Fruit fly (Drosophila melanogaster) whole organism, embryonic: ENCODE data around the gene CG10317.

Experiments used
- Adf1 ChIP-seq: fragments of 200-800 bp; sonication (Bioruptor generic); IDR thresholded peaks from 2 replicates; pipeline ENCODE4 v1.3.6; 2022; ENCODE audit warnings: missing biosample characterization, missing genetic modification characterization
- Asciz ChIP-seq: fragments of 200-800 bp; sonication (Bioruptor generic); optimal IDR thresholded peaks from 2 replicates; lab custom pipeline; 2017; ENCODE audit warnings: missing biosample characterization, mild to moderate bottlenecking, missing genetic modification characterization, missing genetic modification reagents
- Atf6 ChIP-seq: fragments of 200-800 bp; sonication (Bioruptor generic); IDR thresholded peaks from 2 replicates; pipeline ENCODE4 v1.3.6; 2022; ENCODE audit warnings: missing biosample characterization, missing genetic modification characterization
- CG10366 ChIP-seq: fragments of 200-800 bp; sonication (Bioruptor generic); IDR thresholded peaks from 2 replicates; pipeline ENCODE4 v1.3.6; 2022; ENCODE audit warnings: missing biosample characterization, missing genetic modification characterization
- CG10431 ChIP-seq: fragments of 200-800 bp; sonication (Bioruptor generic); optimal IDR thresholded peaks from 3 replicates; lab custom pipeline; 2018; ENCODE audit warnings: missing biosample characterization, mild to moderate bottlenecking, missing genetic modification characterization
- CG10565 ChIP-seq: fragments of 200-800 bp; sonication (Bioruptor generic); optimal IDR thresholded peaks from 3 replicates; lab custom pipeline; 2016; ENCODE audit warnings: missing biosample characterization, mild to moderate bottlenecking, missing genetic modification characterization
- CG11093 ChIP-seq: fragments of 200-800 bp; sonication (Bioruptor generic); IDR thresholded peaks from 3 replicates; pipeline ENCODE4 v1.3.6; 2022; ENCODE audit warnings: missing biosample characterization, missing genetic modification characterization
- CG11456 ChIP-seq: fragments of 200-800 bp; sonication (Bioruptor generic); IDR thresholded peaks from 3 replicates; pipeline ENCODE4 v1.3.6; 2022; ENCODE audit warnings: missing biosample characterization, missing genetic modification characterization
- CG11723 ChIP-seq: fragments of 200-800 bp; sonication (Bioruptor generic); optimal IDR thresholded peaks from 2 replicates; lab custom pipeline; 2017; ENCODE audit warnings: missing biosample characterization, mild to moderate bottlenecking, missing genetic modification characterization
- CG12104 ChIP-seq: fragments of 200-800 bp; sonication (Bioruptor generic); optimal IDR thresholded peaks from 3 replicates; lab custom pipeline; 2016; ENCODE audit warnings: missing biosample characterization, missing genetic modification characterization
- CG1529 ChIP-seq: fragments of 200-800 bp; sonication (Bioruptor generic); optimal IDR thresholded peaks from 3 replicates; lab custom pipeline; 2018; ENCODE audit warnings: missing biosample characterization, missing genetic modification characterization
- CG15479 ChIP-seq: fragments of 200-800 bp; sonication (Bioruptor generic); optimal IDR thresholded peaks from 3 replicates; lab custom pipeline; 2019; ENCODE audit warnings: missing biosample characterization, mild to moderate bottlenecking, missing genetic modification characterization, moderate library complexity
- CG18476 ChIP-seq: fragments of 200-800 bp; sonication (Bioruptor generic); optimal IDR thresholded peaks from 2 replicates; lab custom pipeline; 2016; ENCODE audit warnings: missing biosample characterization, mild to moderate bottlenecking, missing genetic modification characterization
- CG2712 ChIP-seq: fragments of 200-800 bp; optimal IDR thresholded peaks from 3 replicates; lab custom pipeline; 2019; ENCODE audit warnings: missing biosample characterization, mild to moderate bottlenecking, missing genetic modification characterization, moderate library complexity
- CG2875 ChIP-seq: fragments of 200-800 bp; sonication (Bioruptor generic); optimal IDR thresholded peaks from 2 replicates; lab custom pipeline; 2017; ENCODE audit warnings: missing biosample characterization, mild to moderate bottlenecking, missing genetic modification characterization, missing genetic modification reagents
- CG3726 ChIP-seq: fragments of 200-800 bp; sonication (Bioruptor generic); IDR thresholded peaks from 3 replicates; pipeline ENCODE4, ENCODE4 v1.3.6; 2022; ENCODE audit warnings: missing biosample characterization, missing genetic modification characterization
- CG4707 ChIP-seq: fragments of 200-800 bp; sonication (Bioruptor generic); optimal IDR thresholded peaks from 2 replicates; lab custom pipeline; 2018; ENCODE audit warnings: missing biosample characterization, mild to moderate bottlenecking, missing genetic modification characterization, moderate library complexity
- CG6813 ChIP-seq: fragments of 200-800 bp; sonication (Bioruptor generic); optimal IDR thresholded peaks from 2 replicates; lab custom pipeline; 2017; ENCODE audit warnings: missing biosample characterization, missing genetic modification characterization, mild to moderate bottlenecking, moderate library complexity, missing genetic modification reagents
- CG7271 ChIP-seq: fragments of 200-800 bp; sonication (Bioruptor generic); optimal IDR thresholded peaks from 2 replicates; lab custom pipeline; 2018; ENCODE audit warnings: missing biosample characterization, mild to moderate bottlenecking, missing genetic modification characterization, moderate library complexity
- CG7963 ChIP-seq: fragments of 200-800 bp; sonication (Bioruptor generic); IDR thresholded peaks from 3 replicates; pipeline ENCODE4 v1.3.6; 2022; ENCODE audit warnings: missing biosample characterization, missing genetic modification characterization; ENCODE audit not compliant: partially characterized antibody
- CG9727 ChIP-seq: fragments of 200-800 bp; sonication (Bioruptor generic); optimal IDR thresholded peaks from 3 replicates; lab custom pipeline; 2017; ENCODE audit warnings: missing biosample characterization, mild to moderate bottlenecking, missing genetic modification characterization
- CG9932 ChIP-seq: fragments of 200-800 bp; sonication (Bioruptor generic); IDR thresholded peaks from 2 replicates; pipeline ENCODE4 v1.3.6; 2022; ENCODE audit warnings: missing biosample characterization, missing genetic modification characterization
- D19A ChIP-seq: fragments of 200-800 bp; optimal IDR thresholded peaks from 3 replicates; lab custom pipeline; 2019; ENCODE audit warnings: missing biosample characterization, mild to moderate bottlenecking, missing genetic modification characterization, moderate library complexity
- Ets65A ChIP-seq: fragments of 200-800 bp; sonication (Bioruptor generic); peaks from one replicate; lab custom pipeline; 2016; ENCODE audit warnings: missing biosample characterization, missing genetic modification characterization
- Ets97D ChIP-seq: fragments of 200-800 bp; sonication (Bioruptor generic); optimal IDR thresholded peaks from 3 replicates; lab custom pipeline; 2016; ENCODE audit warnings: missing biosample characterization, missing genetic modification characterization
- Gsc ChIP-seq: fragments of 200-800 bp; sonication (Bioruptor generic); IDR thresholded peaks from 2 replicates; pipeline ENCODE4 v1.3.6; 2022; ENCODE audit warnings: missing biosample characterization, missing genetic modification characterization
- Lhr ChIP-seq: fragments of 200-800 bp; sonication (Bioruptor generic); optimal IDR thresholded peaks from 3 replicates; lab custom pipeline; 2017; ENCODE audit warnings: mild to moderate bottlenecking, missing biosample characterization, missing genetic modification reagents, missing genetic modification characterization
- NC2β ChIP-seq: fragments of 200-800 bp; sonication (Bioruptor generic); optimal IDR thresholded peaks from 2 replicates; lab custom pipeline; 2016; ENCODE audit warnings: missing biosample characterization, missing genetic modification characterization
- Opbp ChIP-seq: fragments of 200-800 bp; sonication (Bioruptor generic); IDR thresholded peaks from 3 replicates; pipeline ENCODE4 v1.3.6; 2022; ENCODE audit warnings: missing biosample characterization, missing genetic modification characterization; ENCODE audit not compliant: partially characterized antibody
- Ptx1 ChIP-seq: fragments of 200-800 bp; sonication (Bioruptor generic); IDR thresholded peaks from 2 replicates; pipeline ENCODE4 v1.3.6; 2022; ENCODE audit warnings: missing biosample characterization, missing genetic modification characterization
- Sry-δ ChIP-seq: fragments of 200-800 bp; sonication (Bioruptor generic); optimal IDR thresholded peaks from 2 replicates; lab custom pipeline; 2016; ENCODE audit warnings: missing biosample characterization, missing genetic modification characterization
- Ssrp ChIP-seq: fragments of 200-800 bp; sonication (Bioruptor generic); optimal IDR thresholded peaks from 2 replicates; lab custom pipeline; 2018; ENCODE audit warnings: missing biosample characterization, mild to moderate bottlenecking, missing genetic modification characterization, moderate library complexity
- Trl ChIP-seq, 3 experiments: fragments of >200 bp in 2 of 3; fragments of 200-800 bp in 1 of 3; sonication (Bioruptor generic) in 1 of 3; optimal IDR thresholded peaks; 2 replicates in 1 of 3; 3 replicates in 2 of 3; lab custom pipeline; 2016 to 2017; ENCODE audit warnings: missing biosample characterization in 1 of 3, missing genetic modification characterization in 1 of 3
- crc ChIP-seq: fragments of 200-800 bp; sonication (Bioruptor generic); optimal IDR thresholded peaks from 2 replicates; lab custom pipeline; 2016; ENCODE audit warnings: missing biosample characterization, missing genetic modification characterization
- dan ChIP-seq: fragments of 200-800 bp; sonication (Bioruptor generic); IDR thresholded peaks from 2 replicates; pipeline ENCODE4 v1.3.6; 2022; ENCODE audit warnings: missing biosample characterization, missing genetic modification characterization
- dati ChIP-seq: fragments of 200-800 bp; sonication (Bioruptor generic); IDR thresholded peaks from 2 replicates; pipeline ENCODE4 v1.3.6; 2022; ENCODE audit warnings: missing biosample characterization, missing genetic modification characterization
- dimm ChIP-seq: fragments of 200-800 bp; sonication (Bioruptor generic); IDR thresholded peaks from 2 replicates; pipeline ENCODE4 v1.3.6; 2022; ENCODE audit warnings: missing biosample characterization, missing genetic modification characterization
- hb ChIP-seq: fragments of 200-800 bp; sonication (Bioruptor generic); IDR thresholded peaks from 3 replicates; pipeline ENCODE4 v1.3.6; 2022; ENCODE audit warnings: missing biosample characterization, missing genetic modification characterization; ENCODE audit not compliant: partially characterized antibody
- lab ChIP-seq: fragments of 200-800 bp; sonication (Bioruptor generic); optimal IDR thresholded peaks from 3 replicates; lab custom pipeline; 2017; ENCODE audit warnings: missing biosample characterization, missing genetic modification characterization, mild to moderate bottlenecking, moderate library complexity, missing genetic modification reagents
- nmo ChIP-seq: fragments of 200-800 bp; sonication (Bioruptor generic); optimal IDR thresholded peaks from 2 replicates; lab custom pipeline; 2018; ENCODE audit warnings: missing biosample characterization, mild to moderate bottlenecking, missing genetic modification characterization, moderate library complexity
- pnt ChIP-seq: fragments of 200-800 bp; sonication (Bioruptor generic); optimal IDR thresholded peaks from 3 replicates; lab custom pipeline; 2016; ENCODE audit warnings: missing biosample characterization, missing genetic modification characterization
- prd ChIP-seq, 3 experiments: fragments of >200 bp in 2 of 3; fragments of 200-800 bp in 1 of 3; sonication (Bioruptor generic) in 1 of 3; optimal IDR thresholded peaks in 2 of 3; IDR thresholded peaks in 1 of 3; 2 replicates in 2 of 3; 3 replicates in 1 of 3; pipeline versions ENCODE4 v1.3.6 to Lab custom; 2017 to 2022; ENCODE audit warnings: missing biosample characterization in 1 of 3, missing genetic modification characterization in 1 of 3
- sr ChIP-seq: fragments of 200-800 bp; sonication (Bioruptor generic); IDR thresholded peaks from 3 replicates; pipeline ENCODE4 v1.3.6; 2022; ENCODE audit warnings: missing biosample characterization, missing genetic modification characterization
- stwl ChIP-seq: fragments of 200-800 bp; sonication (Bioruptor generic); optimal IDR thresholded peaks from 3 replicates; lab custom pipeline; 2018; ENCODE audit warnings: missing biosample characterization, mild to moderate bottlenecking, missing genetic modification characterization, moderate library complexity
- tap ChIP-seq: fragments of 200-800 bp; optimal IDR thresholded peaks from 3 replicates; lab custom pipeline; 2019; ENCODE audit warnings: missing biosample characterization, mild to moderate bottlenecking, missing genetic modification characterization, moderate library complexity
- tin ChIP-seq: fragments of 200-800 bp; sonication (Bioruptor generic); optimal IDR thresholded peaks from 3 replicates; lab custom pipeline; 2016; ENCODE audit warnings: missing biosample characterization, missing genetic modification characterization
- tio ChIP-seq: fragments of 200-800 bp; sonication (Bioruptor generic); optimal IDR thresholded peaks from 2 replicates; lab custom pipeline; 2017; ENCODE audit warnings: missing biosample characterization, missing genetic modification characterization, inconsistent platforms
- tna ChIP-seq: fragments of 200-800 bp; sonication (Bioruptor generic); IDR thresholded peaks from 2 replicates; pipeline ENCODE4 v1.3.6; 2022; ENCODE audit warnings: missing biosample characterization, missing genetic modification characterization; ENCODE audit not compliant: partially characterized antibody
- unpg ChIP-seq: fragments of 200-800 bp; sonication (Bioruptor generic); optimal IDR thresholded peaks from 3 replicates; lab custom pipeline; 2018; ENCODE audit warnings: missing biosample characterization, mild to moderate bottlenecking, missing genetic modification characterization, moderate library complexity
- wek ChIP-seq: fragments of 200-800 bp; sonication (Bioruptor generic); optimal IDR thresholded peaks from 3 replicates; lab custom pipeline; 2018; ENCODE audit warnings: missing biosample characterization, mild to moderate bottlenecking, missing genetic modification characterization, moderate library complexity

Gene CG10317

dm6 chr3R:16337053-16337385 lies 33.3 kb downstream of the CG10317 start (continued):
- TF ChIP-seq tap (no peak), Ptx1 (GFP tag; lab: Robert Waterston, UW) (peak; percentile 27; the same call in 1 of the 2 replicates), CG10431 (no peak), Gsc (no peak), Adf1 (no peak), CG7271 (tag; lab: Kevin White, UChicago) (peak; percentile 38), Sry-δ (GFP tag; lab: Kevin White, UChicago) (peak; percentile 15), CG1529 (GFP tag; lab: Kevin White, UChicago) (peak; percentile 2), Lhr (GFP tag; lab: Kevin White, UChicago) (no peak), CG9727 (GFP tag; lab: Kevin White, UChicago) (peak; percentile 84), CG10366 (GFP tag; lab: Robert Waterston, UW) (peak; percentile 50), CG15479 (GFP tag; lab: Kevin White, UChicago) (peak; percentile 88), CG3726 (GFP tag; lab: Robert Waterston, UW) (peak; percentile 65; the same call in 1 of the 3 replicates), D19A (tag; lab: Kevin White, UChicago) (no peak), CG11456 (no peak), tin (GFP tag; lab: Kevin White, UChicago) (peak; percentile 69), Trl (optimal IDR thresholded peaks at IDR 0.05; lab: Kevin White, UChicago) (no peak), Trl (GFP tag; optimal IDR thresholded peaks at IDR 0.05; lab: Kevin White, UChicago) (peak; percentile 65), unpg (peak; percentile 63), prd (optimal IDR thresholded peaks at IDR 0.05; lab: Kevin White, UChicago) (no peak), prd (GFP tag; IDR thresholded peaks at IDR 0.05; lab: Robert Waterston, UW) (peak; percentile 90), CG18476 (GFP tag; lab: Kevin White, UChicago) (peak; percentile 35), crc (GFP tag; lab: Kevin White, UChicago) (no peak), Ets65A (GFP tag; lab: Kevin White, UChicago) (peak; percentile 3), CG9932 (no peak), Asciz (GFP tag; lab: Kevin White, UChicago) (peak; percentile 33), tna (GFP tag; lab: Robert Waterston, UW) (no peak), CG12104 (peak; percentile 40), pnt (GFP tag; lab: Kevin White, UChicago) (peak; percentile 63), Opbp (no peak), Ets97D (GFP tag; lab: Kevin White, UChicago) (peak; percentile 22), CG11723 (GFP tag; lab: Kevin White, UChicago) (no peak), CG6813 (peak; percentile 52), CG4707 (no peak), sr (GFP tag; lab: Robert Waterston, UW) (no peak), Atf6 (GFP tag; lab: Robert Waterston, UW) (no peak), NC2β (GFP tag; lab: Kevin White, UChicago) (peak; percentile 55), lab (peak; percentile 16), hb (GFP tag; lab: Robert Waterston, UW) (no peak), CG7963 (no peak), CG2875 (GFP tag; lab: Kevin White, UChicago) (peak; percentile 53), dimm (GFP tag; lab: Robert Waterston, UW) (no peak), stwl (tag; lab: Kevin White, UChicago) (peak; percentile 45), tio (GFP tag; lab: Kevin White, UChicago) (peak; percentile 39), dan (GFP tag; lab: Robert Waterston, UW) (peak; percentile 78), nmo (GFP tag; lab: Kevin White, UChicago) (peak; percentile 61), CG2712 (tag; lab: Kevin White, UChicago) (peak; percentile 85), Ssrp (tag; lab: Kevin White, UChicago) (peak; percentile 60), CG11093 (GFP tag; lab: Robert Waterston, UW) (peak; percentile 52; the same call in 2 of the 3 replicates), dati (GFP tag; lab: Robert Waterston, UW) (0 out of 2 replicates have a peak, but pooled peaks have one; percentile 27), wek (no peak), CG10565 (no peak)
